Worm (Caenorhabditis elegans) whole organism, L4 larva: ENCODE measurements around the gene abhd-5.1.

Experiments used
- F10B5.3 ChIP-seq: sonication (generic microtip); optimal IDR thresholded peaks from 2 replicates; lab custom pipeline; 2016; ENCODE audit warnings: mild to moderate bottlenecking, missing genetic modification characterization, missing compliant biosample characterization
- F44E2.7 ChIP-seq: fragments of 200-800 bp; sonication (Bioruptor generic); IDR thresholded peaks from 2 replicates; pipeline ENCODE4 v2.1.2; 2022; ENCODE audit warnings: missing genetic modification characterization, missing compliant biosample characterization
- R02D3.7 ChIP-seq: fragments of 150-350 bp; sonication (generic microtip); optimal IDR thresholded peaks from 3 replicates; lab custom pipeline; 2014; ENCODE audit warnings: missing biosample characterization, missing genetic modification characterization
- T26A8.4 ChIP-seq: fragments of 200-800 bp; sonication (Bioruptor generic); IDR thresholded peaks from 2 replicates; pipeline ENCODE4 v1.3.6; 2022; ENCODE audit warnings: missing genetic modification characterization, missing compliant biosample characterization
- Y105C5A.15 ChIP-seq: fragments of 200-800 bp; sonication (Bioruptor generic); IDR thresholded peaks from 2 replicates; pipeline ENCODE4 v1.3.6; 2022; ENCODE audit warnings: missing genetic modification characterization, missing compliant biosample characterization
- Y5F2A.4 ChIP-seq: fragments of 200-800 bp; sonication (Bioruptor generic); optimal IDR thresholded peaks from 2 replicates; lab custom pipeline; 2018; ENCODE audit warnings: mild to moderate bottlenecking, missing genetic modification characterization, missing compliant biosample characterization
- Y75B8A.6 ChIP-seq: fragments of 200-800 bp; sonication (Bioruptor generic); IDR thresholded peaks from 2 replicates; pipeline ENCODE4 v1.3.6; 2022; ENCODE audit warnings: missing genetic modification reagents, missing genetic modification characterization, missing compliant biosample characterization
- ZK337.2 ChIP-seq: fragments of 200-800 bp; sonication (Bioruptor generic); IDR thresholded peaks from 2 replicates; pipeline ENCODE4 v1.3.6; 2022; ENCODE audit warnings: missing genetic modification reagents, missing genetic modification characterization, missing compliant biosample characterization
- aha-1 ChIP-seq: fragments of 150-350 bp; peaks from one replicate; lab custom pipeline; 2014; ENCODE audit warnings: missing biosample characterization, missing genetic modification characterization
- aly-2 ChIP-seq: sonication (generic microtip); optimal IDR thresholded peaks from 2 replicates; lab custom pipeline; 2018; ENCODE audit warnings: missing biosample characterization, missing genetic modification characterization
- arid-1 ChIP-seq: fragments of 200-800 bp; sonication (Bioruptor generic); conservative IDR thresholded peaks from 2 replicates; pipeline ENCODE4 v1.3.6; 2022; ENCODE audit warnings: missing genetic modification reagents, missing genetic modification characterization, missing compliant biosample characterization
- ceh-28 ChIP-seq: fragments of 150-350 bp; optimal IDR thresholded peaks from 2 replicates; lab custom pipeline; 2014; ENCODE audit warnings: missing biosample characterization, missing genetic modification reagents, missing genetic modification characterization
- ceh-82 ChIP-seq: sonication (generic microtip); optimal IDR thresholded peaks from 2 replicates; lab custom pipeline; 2017; ENCODE audit warnings: missing biosample characterization, missing genetic modification characterization
- ces-1 ChIP-seq: fragments of 150-350 bp; sonication (generic microtip); optimal IDR thresholded peaks from 4 replicates; lab custom pipeline; 2014; ENCODE audit warnings: missing biosample characterization, missing genetic modification reagents, missing genetic modification characterization
- daf-16 ChIP-seq, 3 experiments: sonication (generic microtip); optimal IDR thresholded peaks; 2 replicates each; lab custom pipeline; 2016 to 2017; ENCODE audit warnings: missing genetic modification characterization in 3 of 3, missing genetic modification reagents in 3 of 3, mild to moderate bottlenecking in 2 of 3, missing compliant biosample characterization in 2 of 3, missing biosample characterization in 1 of 3, moderate library complexity in 1 of 3
- daf-19 ChIP-seq: fragments of 200-800 bp; sonication (Bioruptor generic); conservative IDR thresholded peaks from 2 replicates; pipeline ENCODE4 v1.3.6; 2022; ENCODE audit warnings: missing genetic modification characterization, missing compliant biosample characterization
- daf-8 ChIP-seq: fragments of 200-800 bp; sonication (Bioruptor generic); IDR thresholded peaks from 2 replicates; pipeline ENCODE4 v1.3.6; 2022; ENCODE audit warnings: missing genetic modification characterization, missing compliant biosample characterization
- dmd-8 ChIP-seq: fragments of 200-800 bp; sonication (Bioruptor generic); IDR thresholded peaks from 2 replicates; pipeline ENCODE4 v1.3.6; 2022; ENCODE audit warnings: missing genetic modification characterization, missing compliant biosample characterization
- duxl-1 ChIP-seq: sonication (generic microtip); optimal IDR thresholded peaks from 2 replicates; lab custom pipeline; 2016; ENCODE audit warnings: mild to moderate bottlenecking, missing genetic modification characterization, moderate library complexity, missing compliant biosample characterization; ENCODE audit not compliant: poor library complexity
- fkh-10 ChIP-seq: fragments of 150-350 bp; optimal IDR thresholded peaks from 2 replicates; lab custom pipeline; 2014; ENCODE audit warnings: missing biosample characterization, missing genetic modification reagents, missing genetic modification characterization
- gei-8 ChIP-seq: fragments of 200-800 bp; sonication (Bioruptor generic); optimal IDR thresholded peaks from 2 replicates; lab custom pipeline; 2018; ENCODE audit warnings: mild to moderate bottlenecking, missing genetic modification characterization, missing compliant biosample characterization
- hif-1 ChIP-seq, 2 experiments: sonication (generic microtip); optimal IDR thresholded peaks; 2 replicates each; lab custom pipeline; 2016 to 2017; ENCODE audit warnings: missing compliant biosample characterization in 2 of 2, missing genetic modification characterization in 2 of 2, missing genetic modification reagents in 2 of 2, missing genotype in 2 of 2, mild to moderate bottlenecking in 1 of 2
- hlh-11 ChIP-seq: fragments of 200-800 bp; sonication (Bioruptor generic); optimal IDR thresholded peaks from 2 replicates; lab custom pipeline; 2018; ENCODE audit warnings: mild to moderate bottlenecking, missing genetic modification characterization, missing compliant biosample characterization
- hmg-1.1 ChIP-seq: fragments of 200-800 bp; sonication (Bioruptor generic); IDR thresholded peaks from 2 replicates; pipeline ENCODE4 v1.3.6; 2022; ENCODE audit warnings: missing genetic modification reagents, missing genetic modification characterization, missing compliant biosample characterization
- jun-1 ChIP-seq: fragments of 150-350 bp; optimal IDR thresholded peaks from 2 replicates; lab custom pipeline; 2014; ENCODE audit warnings: missing biosample characterization, missing genetic modification reagents, missing genetic modification characterization
- lim-7 ChIP-seq: fragments of 200-800 bp; sonication (Bioruptor generic); IDR thresholded peaks from 2 replicates; pipeline ENCODE4 v1.3.6; 2022; ENCODE audit warnings: missing genetic modification characterization, missing compliant biosample characterization
- lin-1 ChIP-seq: fragments of 200-800 bp; sonication (Bioruptor generic); IDR thresholded peaks from 2 replicates; pipeline ENCODE4 v1.3.6; 2022; ENCODE audit warnings: missing genetic modification reagents, missing genetic modification characterization, missing compliant biosample characterization
- lin-38 ChIP-seq: fragments of 200-800 bp; sonication (Bioruptor generic); IDR thresholded peaks from 2 replicates; pipeline ENCODE4 v1.3.6; 2022; ENCODE audit warnings: missing genetic modification reagents, missing genetic modification characterization, missing compliant biosample characterization
- madf-5 ChIP-seq, 2 experiments: fragments of 200-800 bp; sonication (Bioruptor generic); IDR thresholded peaks; 2 replicates each; pipeline ENCODE4 v1.3.6; 2022; ENCODE audit warnings: missing compliant biosample characterization in 2 of 2, missing genetic modification characterization in 2 of 2
- madf-9 ChIP-seq: fragments of 200-800 bp; sonication (Bioruptor generic); conservative IDR thresholded peaks from 2 replicates; pipeline ENCODE4 v1.3.6; 2022; ENCODE audit warnings: missing genetic modification reagents, missing genetic modification characterization, missing compliant biosample characterization
- mdl-1 ChIP-seq, 2 experiments: fragments of 150-350 bp in 1 of 2; sonication (generic microtip) in 1 of 2; optimal IDR thresholded peaks; 2 replicates each; lab custom pipeline; 2014 to 2017; ENCODE audit warnings: missing biosample characterization in 2 of 2, missing genetic modification characterization in 2 of 2
- mdt-29 ChIP-seq: fragments of 200-800 bp; sonication (Bioruptor generic); IDR thresholded peaks from 2 replicates; pipeline ENCODE4 v1.3.6; 2022; ENCODE audit warnings: missing genetic modification reagents, missing genetic modification characterization, missing compliant biosample characterization
- mxl-3 ChIP-seq: fragments of 200-800 bp; sonication (Bioruptor generic); optimal IDR thresholded peaks from 2 replicates; lab custom pipeline; 2018; ENCODE audit warnings: mild to moderate bottlenecking, missing genetic modification characterization, missing compliant biosample characterization
- nhr-10 ChIP-seq: fragments of 150-350 bp; optimal IDR thresholded peaks from 2 replicates; lab custom pipeline; 2014; ENCODE audit warnings: missing biosample characterization, missing genetic modification characterization
- nhr-102 ChIP-seq: sonication (generic microtip); optimal IDR thresholded peaks from 2 replicates; lab custom pipeline; 2016; ENCODE audit warnings: mild to moderate bottlenecking, missing genetic modification characterization, moderate library complexity, missing compliant biosample characterization
- nhr-111 ChIP-seq: fragments of 200-800 bp; sonication (Bioruptor generic); optimal IDR thresholded peaks from 2 replicates; lab custom pipeline; 2018; ENCODE audit warnings: mild to moderate bottlenecking, missing genetic modification characterization, missing compliant biosample characterization
- nhr-237 ChIP-seq: sonication (generic microtip); optimal IDR thresholded peaks from 2 replicates; lab custom pipeline; 2017; ENCODE audit warnings: missing biosample characterization, missing genetic modification characterization
- nhr-28 ChIP-seq: fragments of 150-350 bp; optimal IDR thresholded peaks from 2 replicates; lab custom pipeline; 2014; ENCODE audit warnings: missing biosample characterization, missing genetic modification characterization
- nhr-6 ChIP-seq: fragments of 150-350 bp; optimal IDR thresholded peaks from 2 replicates; lab custom pipeline; 2014; ENCODE audit warnings: missing biosample characterization, missing genetic modification characterization
- nhr-76 ChIP-seq: fragments of 150-350 bp; optimal IDR thresholded peaks from 2 replicates; lab custom pipeline; 2014; ENCODE audit warnings: missing biosample characterization, missing genetic modification characterization
- nhr-77 ChIP-seq: fragments of 150-350 bp; optimal IDR thresholded peaks from 2 replicates; lab custom pipeline; 2014; ENCODE audit warnings: missing biosample characterization, missing genetic modification characterization
- php-3 ChIP-seq: fragments of 200-800 bp; sonication (Bioruptor generic); IDR thresholded peaks from 2 replicates; pipeline ENCODE4 v1.3.6; 2022; ENCODE audit warnings: missing genetic modification reagents, missing genetic modification characterization, missing compliant biosample characterization
- rbr-2 ChIP-seq: sonication (generic microtip); optimal IDR thresholded peaks from 2 replicates; lab custom pipeline; 2016; ENCODE audit warnings: missing genotype, missing genetic modification characterization, missing compliant biosample characterization
- sdz-12 ChIP-seq: fragments of 200-800 bp; sonication (Bioruptor generic); optimal IDR thresholded peaks from 2 replicates; lab custom pipeline; 2018; ENCODE audit warnings: mild to moderate bottlenecking, missing genetic modification characterization, missing compliant biosample characterization
- set-16 ChIP-seq: fragments of 200-800 bp; sonication (Bioruptor generic); IDR thresholded peaks from 2 replicates; pipeline ENCODE4 v1.3.6; 2022; ENCODE audit warnings: missing genetic modification reagents, missing genetic modification characterization, missing compliant biosample characterization
- snpc-1.2 ChIP-seq: fragments of 200-800 bp; sonication (Bioruptor generic); IDR thresholded peaks from 2 replicates; pipeline ENCODE4 v1.3.6; 2022; ENCODE audit warnings: missing genetic modification reagents, missing genetic modification characterization, missing compliant biosample characterization
- snpc-4 ChIP-seq: fragments of 150-350 bp; optimal IDR thresholded peaks from 2 replicates; lab custom pipeline; 2014; ENCODE audit warnings: missing biosample characterization, missing genetic modification characterization
- tag-97 ChIP-seq: fragments of 200-800 bp; sonication (Bioruptor generic); IDR thresholded peaks from 2 replicates; pipeline ENCODE4 v1.3.6; 2022; ENCODE audit warnings: missing genetic modification characterization, missing compliant biosample characterization
- tra-1 ChIP-seq: fragments of 200-800 bp; sonication (Bioruptor generic); IDR thresholded peaks from 2 replicates; pipeline ENCODE4 v1.3.6; 2022; ENCODE audit warnings: missing genetic modification reagents, missing genetic modification characterization, missing compliant biosample characterization
- unc-130 ChIP-seq: sonication (generic microtip); optimal IDR thresholded peaks from 2 replicates; lab custom pipeline; 2016; ENCODE audit warnings: missing genetic modification reagents, missing genetic modification characterization, missing compliant biosample characterization
- vab-7 ChIP-seq: fragments of 200-800 bp; sonication (Bioruptor generic); IDR thresholded peaks from 2 replicates; pipeline ENCODE4 v1.3.6; 2022; ENCODE audit warnings: missing genetic modification reagents, missing genetic modification characterization, missing compliant biosample characterization
- zip-11 ChIP-seq: fragments of 200-800 bp; sonication (Bioruptor generic); IDR thresholded peaks from 2 replicates; pipeline ENCODE4 v1.3.6; 2022; ENCODE audit warnings: missing genetic modification characterization, missing compliant biosample characterization
- zip-2 ChIP-seq: fragments of 150-350 bp; optimal IDR thresholded peaks from 2 replicates; lab custom pipeline; 2014; ENCODE audit warnings: missing biosample characterization, missing genetic modification characterization

abhd-5.1 gene

ce11 chrV:4820601-4821000 lies 26.9 kb upstream of the abhd-5.1 start (continued):
- TF ChIP-seq ces-1 (GFP tag; lab: Kevin White, UChicago) (no peak), snpc-1.2 (GFP tag; lab: Robert Waterston, UW) (no peak), ceh-82 (no peak), nhr-10 (tag; lab: Kevin White, UChicago) (no peak), sdz-12 (GFP tag; lab: Kevin White, UChicago) (no peak), aly-2 (tag; lab: Kevin White, UChicago) (no peak), daf-16 (GFP tag; optimal IDR thresholded peaks at IDR 0.05; lab: Kevin White, UChicago) (no peak), daf-16 (tag; optimal IDR thresholded peaks at IDR 0.05; lab: Kevin White, UChicago) (no peak), nhr-76 (no peak), set-16 (GFP tag; lab: Robert Waterston, UW) (no peak), unc-130 (GFP tag; lab: Kevin White, UChicago) (no peak), aha-1 (tag; lab: Kevin White, UChicago) (peak; percentile 57), nhr-6 (tag; lab: Kevin White, UChicago) (no peak), nhr-77 (peak; percentile 30), Y105C5A.15 (GFP tag; lab: Robert Waterston, UW) (no peak), F44E2.7 (GFP tag; lab: Robert Waterston, UW) (no peak), R02D3.7 (tag; lab: Kevin White, UChicago) (no peak), snpc-4 (tag; lab: Kevin White, UChicago) (no peak), nhr-28 (peak; percentile 25), nhr-111 (GFP tag; lab: Kevin White, UChicago) (no peak), hlh-11 (tag; lab: Kevin White, UChicago) (peak; percentile 58), mdt-29 (GFP tag; lab: Robert Waterston, UW) (no peak), vab-7 (GFP tag; lab: Robert Waterston, UW) (no peak), gei-8 (GFP tag; lab: Kevin White, UChicago) (no peak), madf-5 (GFP tag; IDR thresholded peaks at IDR 0.05; lab: Robert Waterston, UW) (no peak), Y5F2A.4 (GFP tag; lab: Kevin White, UChicago) (no peak), madf-9 (GFP tag; lab: Robert Waterston, UW) (no peak), dmd-8 (GFP tag; lab: Robert Waterston, UW) (no peak), nhr-102 (tag; lab: Kevin White, UChicago) (no peak), php-3 (GFP tag; lab: Robert Waterston, UW) (no peak), daf-19 (GFP tag; lab: Robert Waterston, UW) (no peak), rbr-2 (tag; lab: Kevin White, UChicago) (no peak), zip-2 (tag; lab: Kevin White, UChicago) (no peak), lin-38 (GFP tag; lab: Robert Waterston, UW) (no peak), Y75B8A.6 (no peak), lin-1 (GFP tag; lab: Robert Waterston, UW) (no peak), nhr-237 (tag; lab: Kevin White, UChicago) (no peak), tag-97 (GFP tag; lab: Robert Waterston, UW) (no peak), ZK337.2 (GFP tag; lab: Robert Waterston, UW) (no peak), hmg-1.1 (no peak), mxl-3 (GFP tag; lab: Kevin White, UChicago) (peak; percentile 80), lim-7 (no peak), ceh-28 (no peak), jun-1 (tag; lab: Kevin White, UChicago) (no peak), fkh-10 (GFP tag; lab: Kevin White, UChicago) (no peak), hif-1 (tag; optimal IDR thresholded peaks at IDR 0.05; lab: Kevin White, UChicago) (no peak), T26A8.4 (GFP tag; lab: Robert Waterston, UW) (no peak), arid-1 (GFP tag; lab: Robert Waterston, UW) (no peak), daf-8 (no peak), zip-11 (GFP tag; lab: Robert Waterston, UW) (no peak), tra-1 (GFP tag; lab: Robert Waterston, UW) (no peak), F10B5.3 (tag; lab: Kevin White, UChicago) (no peak), duxl-1 (tag; lab: Kevin White, UChicago) (no peak), mdl-1 (tag; optimal IDR thresholded peaks at IDR 0.05; lab: Kevin White, UChicago) (peak in 1 of 2 experiments; percentile 70)
